Worm (Caenorhabditis elegans) whole organism, L4 larva: Measurements from ENCODE around the gene T11F9.10.

ENCODE experiments used
- D1046.2 ChIP-seq: fragments of 200-800 bp; sonication (Bioruptor generic); IDR thresholded peaks from 2 replicates; pipeline ENCODE4 v1.3.6; 2022; ENCODE audit warnings: missing genetic modification characterization, missing compliant biosample characterization
- F10B5.3 ChIP-seq: sonication (generic microtip); optimal IDR thresholded peaks from 2 replicates; lab custom pipeline; 2016; ENCODE audit warnings: mild to moderate bottlenecking, missing genetic modification characterization, missing compliant biosample characterization
- F26F4.8 ChIP-seq: fragments of 200-800 bp; sonication (Bioruptor generic); conservative IDR thresholded peaks from 2 replicates; pipeline ENCODE4 v1.3.6; 2022; ENCODE audit warnings: missing genetic modification characterization, missing compliant biosample characterization
- F49E8.2 ChIP-seq: sonication (generic microtip); optimal IDR thresholded peaks from 2 replicates; lab custom pipeline; 2016; ENCODE audit warnings: missing compliant biosample characterization, mild to moderate bottlenecking, missing genetic modification characterization, borderline replicate concordance
- Y5F2A.4 ChIP-seq: fragments of 200-800 bp; sonication (Bioruptor generic); optimal IDR thresholded peaks from 2 replicates; lab custom pipeline; 2018; ENCODE audit warnings: mild to moderate bottlenecking, missing genetic modification characterization, missing compliant biosample characterization
- aha-1 ChIP-seq: fragments of 150-350 bp; peaks from one replicate; lab custom pipeline; 2014; ENCODE audit warnings: missing biosample characterization, missing genetic modification characterization
- arid-1 ChIP-seq: fragments of 200-800 bp; sonication (Bioruptor generic); conservative IDR thresholded peaks from 2 replicates; pipeline ENCODE4 v1.3.6; 2022; ENCODE audit warnings: missing genetic modification reagents, missing genetic modification characterization, missing compliant biosample characterization
- attf-4 ChIP-seq: sonication (generic microtip); optimal IDR thresholded peaks from 3 replicates; lab custom pipeline; 2017; ENCODE audit warnings: missing biosample characterization, missing genetic modification characterization
- ceh-44 ChIP-seq: fragments of 200-800 bp; sonication (Bioruptor generic); IDR thresholded peaks from 2 replicates; pipeline ENCODE4 v1.3.6; 2022; ENCODE audit warnings: missing genetic modification reagents, missing genetic modification characterization, missing compliant biosample characterization
- ceh-82 ChIP-seq: sonication (generic microtip); optimal IDR thresholded peaks from 2 replicates; lab custom pipeline; 2017; ENCODE audit warnings: missing biosample characterization, missing genetic modification characterization
- ces-1 ChIP-seq: fragments of 150-350 bp; sonication (generic microtip); optimal IDR thresholded peaks from 4 replicates; lab custom pipeline; 2014; ENCODE audit warnings: missing biosample characterization, missing genetic modification reagents, missing genetic modification characterization
- ctbp-1 ChIP-seq: fragments of 200-800 bp; sonication (Bioruptor generic); IDR thresholded peaks from 2 replicates; pipeline ENCODE4 v1.3.6; 2022; ENCODE audit warnings: missing genetic modification reagents, missing genetic modification characterization, missing compliant biosample characterization
- daf-12 ChIP-seq: fragments of 150-350 bp; optimal IDR thresholded peaks from 2 replicates; lab custom pipeline; 2014; ENCODE audit warnings: missing biosample characterization, missing genetic modification reagents, missing genetic modification characterization
- daf-19 ChIP-seq: fragments of 200-800 bp; sonication (Bioruptor generic); conservative IDR thresholded peaks from 2 replicates; pipeline ENCODE4 v1.3.6; 2022; ENCODE audit warnings: missing genetic modification characterization, missing compliant biosample characterization
- dmd-6 ChIP-seq: fragments of 200-800 bp; sonication (Bioruptor generic); IDR thresholded peaks from 2 replicates; pipeline ENCODE4 v1.3.6; 2022; ENCODE audit warnings: missing genetic modification reagents, missing genetic modification characterization, missing compliant biosample characterization
- dmd-9 ChIP-seq: fragments of 200-800 bp; sonication (Bioruptor generic); IDR thresholded peaks from 2 replicates; pipeline ENCODE4 v1.3.6; 2022; ENCODE audit warnings: missing genetic modification reagents, missing genetic modification characterization, missing compliant biosample characterization
- dve-1 ChIP-seq: sonication (generic microtip); optimal IDR thresholded peaks from 2 replicates; lab custom pipeline; 2017; ENCODE audit warnings: antibody characterized with exemption, mild to moderate bottlenecking, missing genetic modification characterization, missing compliant biosample characterization; ENCODE audit not compliant: insufficient read depth
- egl-27 ChIP-seq: sonication (generic microtip); optimal IDR thresholded peaks from 3 replicates; lab custom pipeline; 2017; ENCODE audit warnings: missing biosample characterization, missing genetic modification reagents, missing genetic modification characterization
- egl-43 ChIP-seq: fragments of 200-800 bp; sonication (Bioruptor generic); IDR thresholded peaks from 2 replicates; pipeline ENCODE4 v1.3.6; 2022; ENCODE audit warnings: missing genetic modification reagents, missing genetic modification characterization, missing compliant biosample characterization
- fkh-10 ChIP-seq: fragments of 150-350 bp; optimal IDR thresholded peaks from 2 replicates; lab custom pipeline; 2014; ENCODE audit warnings: missing biosample characterization, missing genetic modification reagents, missing genetic modification characterization
- fos-1 ChIP-seq: fragments of 150-350 bp; optimal IDR thresholded peaks from 2 replicates; lab custom pipeline; 2014; ENCODE audit warnings: missing biosample characterization, missing genetic modification characterization
- gei-8 ChIP-seq: fragments of 200-800 bp; sonication (Bioruptor generic); optimal IDR thresholded peaks from 2 replicates; lab custom pipeline; 2018; ENCODE audit warnings: mild to moderate bottlenecking, missing genetic modification characterization, missing compliant biosample characterization
- hif-1 ChIP-seq, 2 experiments: sonication (generic microtip); optimal IDR thresholded peaks; 2 replicates each; lab custom pipeline; 2016 to 2017; ENCODE audit warnings: missing compliant biosample characterization in 2 of 2, missing genetic modification characterization in 2 of 2, missing genetic modification reagents in 2 of 2, missing genotype in 2 of 2, mild to moderate bottlenecking in 1 of 2
- hlh-11 ChIP-seq: fragments of 200-800 bp; sonication (Bioruptor generic); optimal IDR thresholded peaks from 2 replicates; lab custom pipeline; 2018; ENCODE audit warnings: mild to moderate bottlenecking, missing genetic modification characterization, missing compliant biosample characterization
- hmg-1.1 ChIP-seq: fragments of 200-800 bp; sonication (Bioruptor generic); IDR thresholded peaks from 2 replicates; pipeline ENCODE4 v1.3.6; 2022; ENCODE audit warnings: missing genetic modification reagents, missing genetic modification characterization, missing compliant biosample characterization
- lim-7 ChIP-seq: fragments of 200-800 bp; sonication (Bioruptor generic); IDR thresholded peaks from 2 replicates; pipeline ENCODE4 v1.3.6; 2022; ENCODE audit warnings: missing genetic modification characterization, missing compliant biosample characterization
- lir-3 ChIP-seq: sonication (generic microtip); optimal IDR thresholded peaks from 2 replicates; lab custom pipeline; 2016; ENCODE audit warnings: mild to moderate bottlenecking, missing genetic modification characterization, missing compliant biosample characterization
- madf-5 ChIP-seq, 2 experiments: fragments of 200-800 bp; sonication (Bioruptor generic); IDR thresholded peaks; 2 replicates each; pipeline ENCODE4 v1.3.6; 2022; ENCODE audit warnings: missing compliant biosample characterization in 2 of 2, missing genetic modification characterization in 2 of 2
- madf-9 ChIP-seq: fragments of 200-800 bp; sonication (Bioruptor generic); conservative IDR thresholded peaks from 2 replicates; pipeline ENCODE4 v1.3.6; 2022; ENCODE audit warnings: missing genetic modification reagents, missing genetic modification characterization, missing compliant biosample characterization
- mes-2 ChIP-seq: sonication (generic microtip); optimal IDR thresholded peaks from 2 replicates; lab custom pipeline; 2016; ENCODE audit warnings: missing genotype, mild to moderate bottlenecking, missing genetic modification characterization, missing compliant biosample characterization; ENCODE audit not compliant: poor library complexity, severe bottlenecking
- mxl-2 ChIP-seq: fragments of 200-800 bp; sonication (Bioruptor generic); conservative IDR thresholded peaks from 2 replicates; pipeline ENCODE4 v1.3.6; 2022; ENCODE audit warnings: missing genetic modification reagents, missing genetic modification characterization, missing compliant biosample characterization
- mxl-3 ChIP-seq: fragments of 200-800 bp; sonication (Bioruptor generic); optimal IDR thresholded peaks from 2 replicates; lab custom pipeline; 2018; ENCODE audit warnings: mild to moderate bottlenecking, missing genetic modification characterization, missing compliant biosample characterization
- nhr-111 ChIP-seq: fragments of 200-800 bp; sonication (Bioruptor generic); optimal IDR thresholded peaks from 2 replicates; lab custom pipeline; 2018; ENCODE audit warnings: mild to moderate bottlenecking, missing genetic modification characterization, missing compliant biosample characterization
- nhr-237 ChIP-seq: sonication (generic microtip); optimal IDR thresholded peaks from 2 replicates; lab custom pipeline; 2017; ENCODE audit warnings: missing biosample characterization, missing genetic modification characterization
- nhr-25 ChIP-seq: sonication (generic microtip); optimal IDR thresholded peaks from 2 replicates; lab custom pipeline; 2017; ENCODE audit warnings: missing genetic modification characterization, mild to moderate bottlenecking, missing compliant biosample characterization, antibody characterized with exemption, moderate library complexity, borderline replicate concordance; ENCODE audit not compliant: insufficient read depth
- nhr-42 ChIP-seq: fragments of 200-800 bp; sonication (Bioruptor generic); IDR thresholded peaks from 2 replicates; pipeline ENCODE4 v1.3.6; 2022; ENCODE audit warnings: missing genetic modification characterization, missing compliant biosample characterization
- nhr-48 ChIP-seq: sonication (generic microtip); optimal IDR thresholded peaks from 2 replicates; lab custom pipeline; 2016; ENCODE audit warnings: mild to moderate bottlenecking, missing genetic modification characterization, missing compliant biosample characterization
- nhr-76 ChIP-seq: fragments of 150-350 bp; optimal IDR thresholded peaks from 2 replicates; lab custom pipeline; 2014; ENCODE audit warnings: missing biosample characterization, missing genetic modification characterization
- php-3 ChIP-seq: fragments of 200-800 bp; sonication (Bioruptor generic); IDR thresholded peaks from 2 replicates; pipeline ENCODE4 v1.3.6; 2022; ENCODE audit warnings: missing genetic modification reagents, missing genetic modification characterization, missing compliant biosample characterization
- pqm-1 ChIP-seq: sonication (generic microtip); optimal IDR thresholded peaks from 2 replicates; lab custom pipeline; 2017; ENCODE audit warnings: missing biosample characterization, missing genetic modification characterization
- rbr-2 ChIP-seq: sonication (generic microtip); optimal IDR thresholded peaks from 2 replicates; lab custom pipeline; 2016; ENCODE audit warnings: missing genotype, missing genetic modification characterization, missing compliant biosample characterization
- set-16 ChIP-seq: fragments of 200-800 bp; sonication (Bioruptor generic); IDR thresholded peaks from 2 replicates; pipeline ENCODE4 v1.3.6; 2022; ENCODE audit warnings: missing genetic modification reagents, missing genetic modification characterization, missing compliant biosample characterization
- snpc-1.2 ChIP-seq: fragments of 200-800 bp; sonication (Bioruptor generic); IDR thresholded peaks from 2 replicates; pipeline ENCODE4 v1.3.6; 2022; ENCODE audit warnings: missing genetic modification reagents, missing genetic modification characterization, missing compliant biosample characterization
- snpc-4 ChIP-seq: fragments of 150-350 bp; optimal IDR thresholded peaks from 2 replicates; lab custom pipeline; 2014; ENCODE audit warnings: missing biosample characterization, missing genetic modification characterization
- tra-1 ChIP-seq: fragments of 200-800 bp; sonication (Bioruptor generic); IDR thresholded peaks from 2 replicates; pipeline ENCODE4 v1.3.6; 2022; ENCODE audit warnings: missing genetic modification reagents, missing genetic modification characterization, missing compliant biosample characterization
- unc-130 ChIP-seq: sonication (generic microtip); optimal IDR thresholded peaks from 2 replicates; lab custom pipeline; 2016; ENCODE audit warnings: missing genetic modification reagents, missing genetic modification characterization, missing compliant biosample characterization
- vab-7 ChIP-seq: fragments of 200-800 bp; sonication (Bioruptor generic); IDR thresholded peaks from 2 replicates; pipeline ENCODE4 v1.3.6; 2022; ENCODE audit warnings: missing genetic modification reagents, missing genetic modification characterization, missing compliant biosample characterization
- zfp-2 ChIP-seq: sonication (generic microtip); optimal IDR thresholded peaks from 2 replicates; lab custom pipeline; 2016; ENCODE audit warnings: mild to moderate bottlenecking, missing genetic modification characterization, missing compliant biosample characterization
- zfp-3 ChIP-seq: fragments of 200-800 bp; sonication (Bioruptor generic); conservative IDR thresholded peaks from 2 replicates; pipeline ENCODE4 v1.3.6; 2022; ENCODE audit warnings: missing genetic modification reagents, missing genetic modification characterization, missing compliant biosample characterization
- zip-2 ChIP-seq: fragments of 150-350 bp; optimal IDR thresholded peaks from 2 replicates; lab custom pipeline; 2014; ENCODE audit warnings: missing biosample characterization, missing genetic modification characterization
- ztf-11 ChIP-seq: fragments of 150-350 bp; optimal IDR thresholded peaks from 2 replicates; lab custom pipeline; 2014; ENCODE audit warnings: missing biosample characterization, missing genetic modification characterization
- ztf-7 ChIP-seq: fragments of 150-350 bp; optimal IDR thresholded peaks from 2 replicates; lab custom pipeline; 2014; ENCODE audit warnings: missing biosample characterization, missing genetic modification characterization

Gene T11F9.10

ce11 chrV:11535504-11536062, 48.8 kb downstream of the T11F9.10 start (continued):
- TF ChIP-seq hif-1 (tag; optimal IDR thresholded peaks at IDR 0.05; lab: Kevin White, UChicago) (no peak), hmg-1.1 (GFP tag; lab: Robert Waterston, UW) (no peak), Y5F2A.4 (GFP tag; lab: Kevin White, UChicago) (no peak), ces-1 (GFP tag; lab: Kevin White, UChicago) (no peak), set-16 (GFP tag; lab: Robert Waterston, UW) (no peak), madf-9 (GFP tag; lab: Robert Waterston, UW) (no peak), hlh-11 (tag; lab: Kevin White, UChicago) (peak; percentile 85), attf-4 (no peak), rbr-2 (tag; lab: Kevin White, UChicago) (no peak), dmd-9 (GFP tag; lab: Robert Waterston, UW) (no peak), snpc-1.2 (GFP tag; lab: Robert Waterston, UW) (no peak), nhr-237 (tag; lab: Kevin White, UChicago) (no peak), lir-3 (no peak), zfp-2 (tag; lab: Kevin White, UChicago) (no peak), ceh-44 (GFP tag; lab: Robert Waterston, UW) (no peak), F26F4.8 (no peak), ztf-7 (tag; lab: Kevin White, UChicago) (no peak), zip-2 (tag; lab: Kevin White, UChicago) (no peak), F49E8.2 (tag; lab: Kevin White, UChicago) (no peak), egl-27 (no peak), madf-5 (GFP tag; IDR thresholded peaks at IDR 0.05; lab: Robert Waterston, UW) (no peak), gei-8 (GFP tag; lab: Kevin White, UChicago) (no peak), ztf-11 (tag; lab: Kevin White, UChicago) (no peak), php-3 (no peak), pqm-1 (tag; lab: Kevin White, UChicago) (peak; percentile 82), F10B5.3 (no peak), daf-12 (tag; lab: Kevin White, UChicago) (no peak), arid-1 (GFP tag; lab: Robert Waterston, UW) (no peak), nhr-25 (tag; lab: Kevin White, UChicago) (no peak), mxl-3 (GFP tag; lab: Kevin White, UChicago) (no peak), dve-1 (peak; percentile 33), ceh-82 (tag; lab: Kevin White, UChicago) (no peak), egl-43 (GFP tag; lab: Robert Waterston, UW) (peak; percentile 6; the same call in 1 of the 2 replicates), fos-1 (tag; lab: Kevin White, UChicago) (no peak), aha-1 (tag; lab: Kevin White, UChicago) (no peak), unc-130 (GFP tag; lab: Kevin White, UChicago) (no peak), snpc-4 (tag; lab: Kevin White, UChicago) (no peak), nhr-42 (GFP tag; lab: Robert Waterston, UW) (no peak), dmd-6 (GFP tag; lab: Robert Waterston, UW) (peak; percentile 78), mxl-2 (GFP tag; lab: Robert Waterston, UW) (no peak), nhr-48 (tag; lab: Kevin White, UChicago) (no peak), nhr-76 (tag; lab: Kevin White, UChicago) (no peak), mes-2 (tag; lab: Kevin White, UChicago) (no peak), daf-19 (GFP tag; lab: Robert Waterston, UW) (no peak), tra-1 (GFP tag; lab: Robert Waterston, UW) (no peak), ctbp-1 (no peak), lim-7 (no peak), zfp-3 (GFP tag; lab: Robert Waterston, UW) (no peak), vab-7 (no peak), fkh-10 (GFP tag; lab: Kevin White, UChicago) (no peak), nhr-111 (GFP tag; lab: Kevin White, UChicago) (no peak), D1046.2 (GFP tag; lab: Robert Waterston, UW) (no peak)
